Fruit fly (Drosophila melanogaster) whole organism, embryonic: Measurements from ENCODE around the gene CG7402.
A peak's percentile ranks its signal among the peaks of the same experiment; 100 is the strongest.

Source experiments
- C15 ChIP-seq: fragments of 200-800 bp; sonication (Bioruptor generic); IDR thresholded peaks from 3 replicates; pipeline ENCODE4 v1.3.6; 2022; ENCODE audit warnings: missing biosample characterization, missing genetic modification characterization
- CG10654 ChIP-seq: fragments of 200-800 bp; sonication (Bioruptor generic); optimal IDR thresholded peaks from 2 replicates; lab custom pipeline; 2016; ENCODE audit warnings: missing biosample characterization, missing genetic modification characterization
- CG11696 ChIP-seq: fragments of 200-800 bp; sonication (Bioruptor generic); IDR thresholded peaks from 2 replicates; pipeline ENCODE4 v1.3.6; 2022; ENCODE audit warnings: missing biosample characterization, missing genetic modification characterization
- CG11723 ChIP-seq: fragments of 200-800 bp; sonication (Bioruptor generic); optimal IDR thresholded peaks from 2 replicates; lab custom pipeline; 2017; ENCODE audit warnings: missing biosample characterization, mild to moderate bottlenecking, missing genetic modification characterization
- CG13287 ChIP-seq: fragments of 200-800 bp; sonication (Bioruptor generic); IDR thresholded peaks from 2 replicates; pipeline ENCODE4 v1.3.6; 2022; ENCODE audit warnings: missing biosample characterization, missing genetic modification characterization; ENCODE audit not compliant: partially characterized antibody
- CG17568 ChIP-seq: fragments of 200-800 bp; sonication (Bioruptor generic); optimal IDR thresholded peaks from 2 replicates; lab custom pipeline; 2018; ENCODE audit warnings: missing biosample characterization, mild to moderate bottlenecking, missing genetic modification characterization, moderate library complexity
- CG18476 ChIP-seq: fragments of 200-800 bp; sonication (Bioruptor generic); optimal IDR thresholded peaks from 2 replicates; lab custom pipeline; 2016; ENCODE audit warnings: missing biosample characterization, mild to moderate bottlenecking, missing genetic modification characterization
- CG2712 ChIP-seq: fragments of 200-800 bp; optimal IDR thresholded peaks from 3 replicates; lab custom pipeline; 2019; ENCODE audit warnings: missing biosample characterization, mild to moderate bottlenecking, missing genetic modification characterization, moderate library complexity
- CG31224 ChIP-seq: fragments of 200-800 bp; sonication (Bioruptor generic); IDR thresholded peaks from 2 replicates; pipeline ENCODE4 v1.3.6; 2022; ENCODE audit warnings: missing biosample characterization, missing genetic modification characterization
- CG31388 ChIP-seq: fragments of 200-800 bp; sonication (Bioruptor generic); optimal IDR thresholded peaks from 2 replicates; lab custom pipeline; 2016; ENCODE audit warnings: missing biosample characterization, missing genetic modification characterization
- CG33557 ChIP-seq: fragments of 200-800 bp; sonication (Bioruptor generic); optimal IDR thresholded peaks from 2 replicates; lab custom pipeline; 2019; ENCODE audit warnings: missing biosample characterization, mild to moderate bottlenecking, missing genetic modification characterization, moderate library complexity
- CG34224 ChIP-seq: fragments of 200-800 bp; sonication (Bioruptor generic); IDR thresholded peaks from 3 replicates; pipeline ENCODE4 v1.3.6; 2022; ENCODE audit warnings: missing biosample characterization, missing genetic modification characterization; ENCODE audit not compliant: partially characterized antibody
- CG4360 ChIP-seq: fragments of 200-800 bp; sonication (Bioruptor generic); IDR thresholded peaks from 2 replicates; pipeline ENCODE4 v1.3.6; 2022; ENCODE audit warnings: missing biosample characterization, missing genetic modification characterization
- CG5953 ChIP-seq: fragments of 200-800 bp; sonication (Bioruptor generic); IDR thresholded peaks from 2 replicates; pipeline ENCODE4 v1.3.6; 2022; ENCODE audit warnings: missing biosample characterization, missing genetic modification characterization
- CG7556 ChIP-seq: fragments of 200-800 bp; sonication (Bioruptor generic); optimal IDR thresholded peaks from 2 replicates; lab custom pipeline; 2017; ENCODE audit warnings: missing biosample characterization, mild to moderate bottlenecking, missing genetic modification characterization
- CG7839 ChIP-seq: fragments of 200-800 bp; sonication (Bioruptor generic); optimal IDR thresholded peaks from 3 replicates; lab custom pipeline; 2018; ENCODE audit warnings: missing biosample characterization, mild to moderate bottlenecking, missing genetic modification characterization, moderate library complexity
- CG8089 ChIP-seq: fragments of 200-800 bp; sonication (Bioruptor generic); optimal IDR thresholded peaks from 3 replicates; lab custom pipeline; 2016; ENCODE audit warnings: missing biosample characterization, missing genetic modification characterization
- CG8290 ChIP-seq, 3 experiments: fragments of 200-800 bp; sonication (Bioruptor generic); optimal IDR thresholded peaks; 2 replicates each; lab custom pipeline; 2016 to 2019; ENCODE audit warnings: missing biosample characterization in 3 of 3, missing genetic modification characterization in 3 of 3, mild to moderate bottlenecking in 2 of 3, moderate library complexity in 1 of 3
- Dip2 ChIP-seq: fragments of 200-800 bp; sonication (Bioruptor generic); IDR thresholded peaks from 2 replicates; pipeline ENCODE4 v1.3.6; 2022; ENCODE audit warnings: missing biosample characterization, missing genetic modification characterization
- Dref ChIP-seq: fragments of 200-800 bp; sonication (Bioruptor generic); IDR thresholded peaks from 2 replicates; pipeline ENCODE4 v1.3.6; 2022; ENCODE audit warnings: missing biosample characterization, missing genetic modification characterization
- Gsc ChIP-seq: fragments of 200-800 bp; sonication (Bioruptor generic); IDR thresholded peaks from 2 replicates; pipeline ENCODE4 v1.3.6; 2022; ENCODE audit warnings: missing biosample characterization, missing genetic modification characterization
- Hand ChIP-seq: fragments of 200-800 bp; sonication (Bioruptor generic); optimal IDR thresholded peaks from 2 replicates; lab custom pipeline; 2017; ENCODE audit warnings: mild to moderate bottlenecking, missing biosample characterization, missing genetic modification reagents, missing genetic modification characterization
- HmgD ChIP-seq: fragments of 200-800 bp; sonication (Bioruptor generic); optimal IDR thresholded peaks from 3 replicates; lab custom pipeline; 2016; ENCODE audit warnings: missing biosample characterization, missing genetic modification characterization
- Hr51 ChIP-seq, 2 experiments: fragments of 200-800 bp; sonication (Bioruptor generic); optimal IDR thresholded peaks; 2 replicates in 1 of 2; 3 replicates in 1 of 2; lab custom pipeline; 2016 to 2018; ENCODE audit warnings: missing biosample characterization in 2 of 2, missing genetic modification characterization in 2 of 2, mild to moderate bottlenecking in 1 of 2, moderate library complexity in 1 of 2
- MTF-1 ChIP-seq: fragments of 200-800 bp; sonication (Bioruptor generic); optimal IDR thresholded peaks from 2 replicates; lab custom pipeline; 2018; ENCODE audit warnings: missing biosample characterization, mild to moderate bottlenecking, missing genetic modification characterization, borderline replicate concordance
- Mad ChIP-seq: fragments of 200-800 bp; sonication (Bioruptor generic); optimal IDR thresholded peaks from 2 replicates; lab custom pipeline; 2016; ENCODE audit warnings: missing biosample characterization, missing genetic modification characterization
- Opbp ChIP-seq: fragments of 200-800 bp; sonication (Bioruptor generic); IDR thresholded peaks from 3 replicates; pipeline ENCODE4 v1.3.6; 2022; ENCODE audit warnings: missing biosample characterization, missing genetic modification characterization; ENCODE audit not compliant: partially characterized antibody
- PHDP ChIP-seq: fragments of 200-800 bp; sonication (Bioruptor generic); optimal IDR thresholded peaks from 3 replicates; lab custom pipeline; 2018; ENCODE audit warnings: missing biosample characterization, mild to moderate bottlenecking, missing genetic modification characterization, moderate library complexity
- Sin3A ChIP-seq: fragments of >200 bp; optimal IDR thresholded peaks from 2 replicates; lab custom pipeline; 2018
- Six4 ChIP-seq: fragments of 200-800 bp; sonication (Bioruptor generic); optimal IDR thresholded peaks from 2 replicates; lab custom pipeline; 2016; ENCODE audit warnings: missing biosample characterization, missing genetic modification characterization
- Sox100B ChIP-seq: fragments of 200-800 bp; sonication (Bioruptor generic); optimal IDR thresholded peaks from 3 replicates; lab custom pipeline; 2018; ENCODE audit warnings: missing biosample characterization, mild to moderate bottlenecking, missing genetic modification characterization
- ab ChIP-seq: fragments of 200-800 bp; sonication (Bioruptor generic); optimal IDR thresholded peaks from 2 replicates; lab custom pipeline; 2016; ENCODE audit warnings: missing biosample characterization, missing genetic modification characterization
- cad ChIP-seq: fragments of >200 bp; optimal IDR thresholded peaks from 2 replicates; lab custom pipeline; 2017; ENCODE audit warnings: missing biosample characterization, missing genetic modification characterization
- cas ChIP-seq: fragments of 200-800 bp; sonication (Bioruptor generic); IDR thresholded peaks from 2 replicates; pipeline ENCODE4 v1.3.6; 2022; ENCODE audit warnings: missing biosample characterization, missing genetic modification characterization
- chif ChIP-seq, 2 experiments: fragments of 200-800 bp; sonication (Bioruptor generic); optimal IDR thresholded peaks; 3 replicates each; lab custom pipeline; 2016; ENCODE audit warnings: missing biosample characterization in 2 of 2, missing genetic modification characterization in 2 of 2
- dm ChIP-seq: fragments of 200-800 bp; sonication (Bioruptor generic); optimal IDR thresholded peaks from 3 replicates; lab custom pipeline; 2016; ENCODE audit warnings: missing biosample characterization, missing genetic modification characterization
- en ChIP-seq: fragments of 200-800 bp; sonication (Bioruptor generic); optimal IDR thresholded peaks from 2 replicates; lab custom pipeline; 2016; ENCODE audit warnings: missing biosample characterization, missing genetic modification characterization
- gcm ChIP-seq: fragments of 200-800 bp; sonication (Bioruptor generic); optimal IDR thresholded peaks from 2 replicates; lab custom pipeline; 2019; ENCODE audit warnings: missing biosample characterization, mild to moderate bottlenecking, missing genetic modification characterization, moderate library complexity
- hbn ChIP-seq: fragments of 200-800 bp; sonication (Bioruptor generic); IDR thresholded peaks from 2 replicates; pipeline ENCODE4 v1.3.6; 2022; ENCODE audit warnings: missing biosample characterization, missing genetic modification characterization; ENCODE audit not compliant: partially characterized antibody
- jing ChIP-seq: fragments of 200-800 bp; sonication (Bioruptor generic); optimal IDR thresholded peaks from 2 replicates; lab custom pipeline; 2018; ENCODE audit warnings: missing biosample characterization, mild to moderate bottlenecking, missing genetic modification characterization
- ken ChIP-seq: fragments of 200-800 bp; sonication (Bioruptor generic); IDR thresholded peaks from 3 replicates; pipeline ENCODE4 v1.3.6; 2022; ENCODE audit warnings: missing biosample characterization, missing genetic modification characterization
- org-1 ChIP-seq: fragments of 200-800 bp; sonication (Bioruptor generic); optimal IDR thresholded peaks from 2 replicates; lab custom pipeline; 2017; ENCODE audit warnings: missing biosample characterization, missing genetic modification characterization
- pb ChIP-seq: fragments of 200-800 bp; sonication (Bioruptor generic); optimal IDR thresholded peaks from 3 replicates; lab custom pipeline; 2016; ENCODE audit warnings: missing biosample characterization, missing genetic modification characterization
- ranshi ChIP-seq: fragments of 200-800 bp; sonication (Bioruptor generic); IDR thresholded peaks from 2 replicates; pipeline ENCODE4 v1.3.6; 2022; ENCODE audit warnings: missing biosample characterization, missing genetic modification characterization
- rib ChIP-seq: fragments of 200-800 bp; sonication (Bioruptor generic); IDR thresholded peaks from 2 replicates; pipeline ENCODE4 v1.3.6; 2022; ENCODE audit warnings: missing biosample characterization, missing genetic modification characterization
- seq ChIP-seq: fragments of 200-800 bp; sonication (Bioruptor generic); IDR thresholded peaks from 2 replicates; pipeline ENCODE4 v1.3.6; 2022; ENCODE audit warnings: missing biosample characterization, missing genetic modification characterization
- slbo ChIP-seq: fragments of 200-800 bp; sonication (Bioruptor generic); IDR thresholded peaks from 2 replicates; pipeline ENCODE4 v1.3.6; 2022; ENCODE audit warnings: missing biosample characterization, missing genetic modification characterization
- slou ChIP-seq: fragments of 200-800 bp; sonication (Bioruptor generic); optimal IDR thresholded peaks from 3 replicates; lab custom pipeline; 2016; ENCODE audit warnings: missing biosample characterization, missing genetic modification characterization
- tio ChIP-seq: fragments of 200-800 bp; sonication (Bioruptor generic); optimal IDR thresholded peaks from 2 replicates; lab custom pipeline; 2017; ENCODE audit warnings: missing biosample characterization, missing genetic modification characterization, inconsistent platforms
- wdn ChIP-seq: fragments of 200-800 bp; sonication (Bioruptor generic); IDR thresholded peaks from 2 replicates; pipeline ENCODE4 v1.3.6; 2022; ENCODE audit warnings: missing biosample characterization, missing genetic modification characterization
- zen ChIP-seq: fragments of 200-800 bp; sonication (Bioruptor generic); optimal IDR thresholded peaks from 3 replicates; lab custom pipeline; 2018; ENCODE audit warnings: missing biosample characterization, mild to moderate bottlenecking, missing genetic modification characterization, moderate library complexity

Gene CG7402

DNA sequence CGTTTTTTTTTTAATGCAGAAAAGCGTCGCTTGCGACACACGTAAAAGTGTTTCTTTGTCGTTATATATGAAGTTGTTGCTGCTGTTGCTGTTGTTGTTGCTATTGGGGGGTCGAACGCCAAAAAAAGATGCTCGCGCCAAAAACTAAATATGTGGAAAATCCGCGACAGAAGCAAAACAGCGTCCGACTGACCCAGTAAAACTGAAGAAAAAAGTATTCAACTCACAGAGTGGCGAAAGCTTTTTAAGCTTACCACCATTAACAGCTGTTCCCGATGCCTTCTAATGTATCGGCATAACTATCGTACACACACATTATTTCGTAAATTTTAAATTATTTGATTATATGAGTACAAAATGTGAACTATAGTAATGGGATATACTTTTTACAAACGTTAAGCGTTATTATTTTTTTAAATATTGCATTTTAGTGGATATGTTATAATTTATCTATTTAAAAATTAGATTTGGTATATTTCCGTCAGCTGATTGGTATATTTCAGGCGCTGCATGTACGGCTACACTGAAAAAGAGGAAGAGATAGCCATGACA lies 20.2 kb downstream of the CG7402 start, which contains the start of the genes Prestin and Wdr92 (continued):
- no peak for TF ChIP-seq CG33557 (GFP tag; lab: Kevin White, UChicago)
- TF ChIP-seq PHDP (tag; lab: Kevin White, UChicago), result peak; percentile 28
- peak; percentile 25 for TF ChIP-seq CG2712
- TF ChIP-seq ken (GFP tag; lab: Robert Waterston, UW), result no peak
- TF ChIP-seq CG4360 (GFP tag; lab: Robert Waterston, UW), result peak; percentile 69
- no peak for TF ChIP-seq C15
- TF ChIP-seq CG10654 (GFP tag; lab: Kevin White, UChicago), result no peak
- TF ChIP-seq zen (tag; lab: Kevin White, UChicago), result no peak
- peak; percentile 90 for TF ChIP-seq CG13287
- no peak for TF ChIP-seq gcm
- no peak for TF ChIP-seq HmgD
- TF ChIP-seq Sox100B (GFP tag; lab: Kevin White, UChicago), result peak; percentile 5
- no peak for TF ChIP-seq CG11723 (GFP tag; lab: Kevin White, UChicago)
- TF ChIP-seq slou (GFP tag; lab: Kevin White, UChicago), result no peak
- peak; percentile 41 for TF ChIP-seq Hand (GFP tag; lab: Kevin White, UChicago)
- no peak for TF ChIP-seq org-1
- TF ChIP-seq wdn (GFP tag; lab: Robert Waterston, UW), result no peak
- TF ChIP-seq Six4, result no peak
- TF ChIP-seq Gsc (GFP tag; lab: Robert Waterston, UW), result no peak
- TF ChIP-seq CG34224 (GFP tag; lab: Robert Waterston, UW), result peak; percentile 78
- TF ChIP-seq slbo (GFP tag; lab: Robert Waterston, UW), result peak; percentile 32; the same call in 1 of the 2 replicates
- TF ChIP-seq cas (GFP tag; lab: Robert Waterston, UW), result no peak
- no peak for TF ChIP-seq Mad (GFP tag; lab: Kevin White, UChicago)
- no peak for TF ChIP-seq tio
- TF ChIP-seq Dref (GFP tag; lab: Robert Waterston, UW), result no peak
- no peak for TF ChIP-seq Hr51 (GFP tag; optimal IDR thresholded peaks at IDR 0.05; lab: Kevin White, UChicago)
- TF ChIP-seq CG11696, result no peak
- TF ChIP-seq CG7556, result no peak
- TF ChIP-seq Dip2 (GFP tag; lab: Robert Waterston, UW), result no peak
- no peak for TF ChIP-seq ab (GFP tag; lab: Kevin White, UChicago)
- TF ChIP-seq chif (GFP tag; optimal IDR thresholded peaks at IDR 0.05; lab: Kevin White, UChicago), result no peak
- TF ChIP-seq Sin3A (lab: Kevin White, UChicago), result peak; percentile 37
- peak; percentile 77 for TF ChIP-seq Opbp
- TF ChIP-seq CG8089 (GFP tag; lab: Kevin White, UChicago), result no peak
- TF ChIP-seq CG31224 (GFP tag; lab: Robert Waterston, UW), result no peak
- no peak for TF ChIP-seq CG17568 (GFP tag; lab: Kevin White, UChicago)
- TF ChIP-seq hbn (GFP tag; lab: Robert Waterston, UW), result peak; percentile 92
- TF ChIP-seq dm, result no peak
- no peak for TF ChIP-seq CG5953 (GFP tag; lab: Robert Waterston, UW)
- TF ChIP-seq pb (GFP tag; lab: Kevin White, UChicago), result no peak
- TF ChIP-seq seq, result 0 out of 2 replicates have a peak, but pooled peaks have one; percentile 29
- TF ChIP-seq CG18476 (GFP tag; lab: Kevin White, UChicago), result no peak
- no peak; the same call in 1 of the 2 replicates for TF ChIP-seq ranshi
- TF ChIP-seq jing (GFP tag; lab: Kevin White, UChicago), result no peak
- TF ChIP-seq en (GFP tag; lab: Kevin White, UChicago), result no peak
- 0 out of 2 replicates have a peak, but pooled peaks have one; percentile 18 for TF ChIP-seq rib (GFP tag; lab: Robert Waterston, UW)
- TF ChIP-seq CG8290 (GFP tag; optimal IDR thresholded peaks at IDR 0.05; lab: Kevin White, UChicago), result peak; percentile 56
- TF ChIP-seq CG8290 (tag; optimal IDR thresholded peaks at IDR 0.05; lab: Kevin White, UChicago), result peak; percentile 51 to 62
- peak; percentile 38 for TF ChIP-seq MTF-1
- TF ChIP-seq CG7839 (tag; lab: Kevin White, UChicago), result peak; percentile 9
- TF ChIP-seq CG31388 (GFP tag; lab: Kevin White, UChicago), result no peak
- TF ChIP-seq cad (GFP tag; lab: Kevin White, UChicago), result no peak
